Worm (Caenorhabditis elegans) whole organism, L2 larva: ENCODE results near the gene srt-41.

Experiments
- ZK546.5 ChIP-seq: sonication (generic microtip); optimal IDR thresholded peaks from 2 replicates; lab custom pipeline; 2017; ENCODE audit warnings: missing biosample characterization, missing genetic modification characterization
- egl-27 ChIP-seq: sonication (generic microtip); optimal IDR thresholded peaks from 3 replicates; lab custom pipeline; 2017; ENCODE audit warnings: missing biosample characterization, missing genetic modification reagents, missing genetic modification characterization
- lsy-2 ChIP-seq, 2 experiments: fragments of 150-350 bp in 1 of 2; sonication (generic microtip) in 1 of 2; optimal IDR thresholded peaks; 2 replicates each; lab custom pipeline; 2014 to 2017; ENCODE audit warnings: missing biosample characterization in 2 of 2, missing genetic modification characterization in 2 of 2
- mab-5 ChIP-seq: fragments of 150-350 bp; optimal IDR thresholded peaks from 2 replicates; lab custom pipeline; 2014; ENCODE audit warnings: missing biosample characterization, missing genetic modification characterization
- snpc-4 ChIP-seq: fragments of 150-350 bp; optimal IDR thresholded peaks from 2 replicates; lab custom pipeline; 2014; ENCODE audit warnings: missing biosample characterization, missing genetic modification characterization

- TF ChIP-seq mab-5 (tag; lab: Kevin White, UChicago) (no peak), snpc-4 (tag; lab: Kevin White, UChicago) (no peak), ZK546.5 (tag; lab: Kevin White, UChicago) (no peak), lsy-2 (tag; optimal IDR thresholded peaks at IDR 0.05; lab: Kevin White, UChicago) (peak in 1 of 2 experiments; percentile 45), egl-27 (tag; lab: Kevin White, UChicago) (no peak)
These were observed 29.8 kb downstream of the srt-41 start for ce11 chrV:1773120-1773519.
